Fruit fly (Drosophila melanogaster) whole organism, wandering third instar larva: ENCODE results near the gene CG9673.

Experiments used
- Abd-B ChIP-seq: fragments of >200 bp; optimal IDR thresholded peaks from 2 replicates; lab custom pipeline; 2017; ENCODE audit warnings: missing biosample characterization, missing genetic modification characterization
- Vsx2 ChIP-seq: fragments of 200-300, 225-300 bp; sonication (Bioruptor generic); optimal IDR thresholded peaks from 2 replicates; lab custom pipeline; 2018; ENCODE audit warnings: missing biosample characterization, missing genetic modification characterization; ENCODE audit not compliant: partially characterized antibody

DNA sequence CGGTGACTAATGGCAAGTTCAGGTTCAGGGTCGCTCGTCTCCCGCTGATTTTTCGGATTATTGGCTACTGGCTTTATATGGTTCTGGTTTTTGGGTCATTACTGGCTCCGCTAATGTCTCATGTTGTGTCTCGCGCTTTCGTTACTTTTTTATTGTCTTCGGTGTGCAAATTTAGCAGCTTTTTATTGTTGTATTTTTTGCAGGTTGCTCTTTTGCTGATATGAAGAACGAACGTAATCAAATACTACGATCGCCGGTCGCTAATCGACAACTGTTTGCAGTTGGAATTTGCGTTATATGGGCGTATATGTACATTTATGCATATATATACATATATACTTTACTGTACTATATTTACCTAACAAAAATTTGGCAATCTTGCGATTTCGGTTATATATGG is 20.9 kb upstream of the CG9673 start:
- TF ChIP-seq Vsx2 (GFP tag; lab: Kevin White, UChicago) (no peak), Abd-B (GFP tag; lab: Kevin White, UChicago) (no peak)
